Worm (Caenorhabditis elegans): ENCODE measurements around the gene abu-10.

DNA sequence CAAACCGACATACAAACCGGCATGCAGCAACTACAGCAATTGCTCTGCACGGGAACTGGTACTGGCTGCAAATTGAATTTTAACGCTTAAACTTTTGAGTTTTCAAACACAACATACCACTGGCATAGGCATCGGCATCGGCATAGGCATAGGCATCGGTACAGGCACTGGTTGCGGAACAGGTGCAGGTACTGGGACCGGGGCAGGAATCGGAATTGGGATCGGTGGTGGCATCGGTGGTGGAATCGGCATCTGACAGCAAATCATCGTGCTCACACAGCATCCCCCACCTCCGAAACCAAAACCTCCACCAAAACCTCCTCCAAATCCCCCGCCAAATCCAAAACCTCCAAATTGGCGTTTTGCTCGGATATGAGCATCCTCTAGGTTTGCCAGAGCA, 3.8 kb upstream of the abu-10 start:
- TF ChIP-seq mab-5 (tag; optimal IDR thresholded peaks at IDR 0.05) = no peak
- no peak for TF ChIP-seq nhr-21 (tag; optimal IDR thresholded peaks at IDR 0.05)
- no peak for TF ChIP-seq unc-62 (GFP tag; optimal IDR thresholded peaks at IDR 0.05)
